Worm (Caenorhabditis elegans) whole organism, late embryonic: Measurements from ENCODE around the gene col-44.

Experiments
- F13H6.1 ChIP-seq: sonication (generic microtip); optimal IDR thresholded peaks from 2 replicates; lab custom pipeline; 2016; ENCODE audit warnings: missing genetic modification characterization, missing compliant biosample characterization
- ama-1 ChIP-seq: fragments of 150-350 bp; optimal IDR thresholded peaks from 2 replicates; lab custom pipeline; 2014
- dve-1 ChIP-seq: sonication (generic microtip); optimal IDR thresholded peaks from 2 replicates; lab custom pipeline; 2017; ENCODE audit warnings: antibody characterized with exemption, mild to moderate bottlenecking, missing genetic modification characterization, missing compliant biosample characterization
- elt-2 ChIP-seq: sonication (generic microtip); optimal IDR thresholded peaks from 2 replicates; lab custom pipeline; 2016; ENCODE audit warnings: missing genetic modification reagents, missing genetic modification characterization, missing compliant biosample characterization
- ets-4 ChIP-seq: sonication (generic microtip); optimal IDR thresholded peaks from 2 replicates; lab custom pipeline; 2016; ENCODE audit warnings: missing genetic modification characterization, missing compliant biosample characterization
- fkh-10 ChIP-seq: fragments of 150-350 bp; optimal IDR thresholded peaks from 2 replicates; lab custom pipeline; 2014; ENCODE audit warnings: missing biosample characterization, missing genetic modification reagents, missing genetic modification characterization
- sox-2 ChIP-seq: fragments of 200-800 bp; sonication (Bioruptor generic); IDR thresholded peaks from 2 replicates; pipeline ENCODE4 v1.3.6; 2022; ENCODE audit warnings: missing genetic modification reagents, missing genetic modification characterization, missing compliant biosample characterization
- sox-4 ChIP-seq: sonication (generic microtip); optimal IDR thresholded peaks from 2 replicates; lab custom pipeline; 2017; ENCODE audit warnings: mild to moderate bottlenecking, missing genetic modification characterization, inconsistent platforms, missing compliant biosample characterization
- syd-9 ChIP-seq: sonication (generic microtip); optimal IDR thresholded peaks from 2 replicates; lab custom pipeline; 2016; ENCODE audit warnings: mild to moderate bottlenecking, missing genetic modification characterization, moderate library complexity, missing compliant biosample characterization
- tbx-7 ChIP-seq: sonication (generic microtip); optimal IDR thresholded peaks from 2 replicates; lab custom pipeline; 2016; ENCODE audit warnings: missing genotype, missing genetic modification characterization, missing compliant biosample characterization
- unc-55 ChIP-seq: sonication (generic microtip); optimal IDR thresholded peaks from 2 replicates; lab custom pipeline; 2017; ENCODE audit warnings: missing biosample characterization, missing genetic modification reagents, missing genetic modification characterization

ce11 chrX:13550890-13551289 lies 40.4 kb upstream of the col-44 start, which contains the start of gene odr-1:
- TF ChIP-seq syd-9 (tag; lab: Kevin White, UChicago): no peak
- TF ChIP-seq F13H6.1 (tag; lab: Kevin White, UChicago): no peak
- TF ChIP-seq elt-2 (tag; lab: Kevin White, UChicago): no peak
- no peak for TF ChIP-seq fkh-10 (GFP tag; lab: Kevin White, UChicago)
- TF ChIP-seq dve-1 (tag; lab: Kevin White, UChicago): no peak
- no peak for TF ChIP-seq sox-2 (GFP tag; lab: Robert Waterston, UW)
- TF ChIP-seq sox-4 (tag; lab: Kevin White, UChicago): no peak
- TF ChIP-seq ets-4 (tag; lab: Kevin White, UChicago): no peak
- TF ChIP-seq unc-55 (GFP tag; lab: Kevin White, UChicago): no peak
- no peak for TF ChIP-seq tbx-7 (tag; lab: Kevin White, UChicago)
- TF ChIP-seq ama-1 (lab: Kevin White, UChicago): no peak
